Fruit fly (Drosophila melanogaster) whole organism, prepupa: ENCODE measurements around the gene COX6B.

ENCODE experiments used
- Blimp-1 ChIP-seq: fragments of 200-800 bp; sonication (Bioruptor generic); optimal IDR thresholded peaks from 3 replicates; lab custom pipeline; 2017; ENCODE audit warnings: missing biosample characterization, missing genetic modification characterization, mild to moderate bottlenecking, moderate library complexity, missing genetic modification reagents
- CG10631 ChIP-seq: fragments of 200-800 bp; sonication (Bioruptor generic); optimal IDR thresholded peaks from 2 replicates; lab custom pipeline; 2016; ENCODE audit warnings: missing biosample characterization, missing genetic modification characterization
- CG10669 ChIP-seq: fragments of 200-800 bp; sonication (Bioruptor generic); optimal IDR thresholded peaks from 3 replicates; lab custom pipeline; 2018; ENCODE audit warnings: missing biosample characterization, mild to moderate bottlenecking, missing genetic modification characterization, moderate library complexity
- CG11294 ChIP-seq: fragments of 200-800 bp; sonication (Bioruptor generic); IDR thresholded peaks from 2 replicates; pipeline ENCODE4 v1.3.6; 2022; ENCODE audit warnings: missing biosample characterization, missing genetic modification characterization
- CG1621 ChIP-seq: fragments of 200-800 bp; sonication (Bioruptor generic); optimal IDR thresholded peaks from 3 replicates; lab custom pipeline; 2018; ENCODE audit warnings: missing biosample characterization, mild to moderate bottlenecking, missing genetic modification characterization
- CG16779 ChIP-seq: fragments of 200-800 bp; sonication (Bioruptor generic); optimal IDR thresholded peaks from 3 replicates; lab custom pipeline; 2017; ENCODE audit warnings: missing biosample characterization, mild to moderate bottlenecking, missing genetic modification characterization
- CG31627 ChIP-seq: fragments of 200-800 bp; sonication (Bioruptor generic); optimal IDR thresholded peaks from 3 replicates; lab custom pipeline; 2016; ENCODE audit warnings: missing biosample characterization, missing genetic modification characterization
- CG32006 ChIP-seq: fragments of 200-800 bp; sonication (Bioruptor generic); optimal IDR thresholded peaks from 3 replicates; lab custom pipeline; 2017; ENCODE audit warnings: missing biosample characterization, mild to moderate bottlenecking, missing genetic modification characterization
- CG3919 ChIP-seq: fragments of 200-800 bp; sonication (Bioruptor generic); optimal IDR thresholded peaks from 3 replicates; lab custom pipeline; 2016; ENCODE audit warnings: missing biosample characterization, missing genetic modification characterization
- CG4318 ChIP-seq: fragments of 200-800 bp; sonication (Bioruptor generic); optimal IDR thresholded peaks from 3 replicates; lab custom pipeline; 2017; ENCODE audit warnings: missing biosample characterization, mild to moderate bottlenecking, missing genetic modification characterization
- CG6792 ChIP-seq: fragments of 200-800 bp; sonication (Bioruptor generic); optimal IDR thresholded peaks from 3 replicates; lab custom pipeline; 2016; ENCODE audit warnings: missing biosample characterization, missing genetic modification characterization
- CG7368 ChIP-seq: fragments of 200-800 bp; sonication (Bioruptor generic); optimal IDR thresholded peaks from 3 replicates; lab custom pipeline; 2016; ENCODE audit warnings: missing biosample characterization, missing genetic modification characterization
- CG8319 ChIP-seq: fragments of 200-800 bp; sonication (Bioruptor generic); optimal IDR thresholded peaks from 3 replicates; lab custom pipeline; 2016; ENCODE audit warnings: missing biosample characterization, missing genetic modification characterization
- CG9139 ChIP-seq: fragments of 200-800 bp; sonication (Bioruptor generic); optimal IDR thresholded peaks from 3 replicates; lab custom pipeline; 2017; ENCODE audit warnings: missing biosample characterization, mild to moderate bottlenecking, missing genetic modification characterization
- Eip78C ChIP-seq: fragments of 200-800 bp; sonication (Bioruptor generic); peaks from one replicate; lab custom pipeline; 2016; ENCODE audit warnings: missing biosample characterization, missing genetic modification characterization
- Ets96B ChIP-seq: fragments of 200-800 bp; optimal IDR thresholded peaks from 2 replicates; lab custom pipeline; 2019; ENCODE audit warnings: missing biosample characterization, mild to moderate bottlenecking, missing genetic modification characterization, moderate library complexity
- Gug ChIP-seq: fragments of 200-800 bp; sonication (Bioruptor generic); IDR thresholded peaks from 2 replicates; pipeline ENCODE4 v1.3.6; 2022; ENCODE audit warnings: missing biosample characterization, missing genetic modification characterization
- Hr38 ChIP-seq: sonication (Bioruptor generic); optimal IDR thresholded peaks from 2 replicates; lab custom pipeline; 2016; ENCODE audit warnings: missing biosample characterization, missing genetic modification characterization
- Met ChIP-seq: fragments of 200-800 bp; sonication (Bioruptor generic); optimal IDR thresholded peaks from 3 replicates; lab custom pipeline; 2016; ENCODE audit warnings: missing biosample characterization, missing genetic modification characterization
- Smox ChIP-seq: fragments of 200-800 bp; sonication (Bioruptor generic); optimal IDR thresholded peaks from 3 replicates; lab custom pipeline; 2016; ENCODE audit warnings: missing biosample characterization, missing genetic modification characterization
- Sox14 ChIP-seq: fragments of 200-800 bp; sonication (Bioruptor generic); optimal IDR thresholded peaks from 3 replicates; lab custom pipeline; 2016; ENCODE audit warnings: missing biosample characterization, missing genetic modification characterization
- achi ChIP-seq: fragments of 200-800 bp; sonication (Bioruptor generic); optimal IDR thresholded peaks from 3 replicates; lab custom pipeline; 2016; ENCODE audit warnings: missing biosample characterization, missing genetic modification characterization
- cyc ChIP-seq: fragments of 200-800 bp; sonication (Bioruptor generic); optimal IDR thresholded peaks from 3 replicates; lab custom pipeline; 2016; ENCODE audit warnings: missing biosample characterization, missing genetic modification characterization
- dsx ChIP-seq: fragments of 200-800 bp; optimal IDR thresholded peaks from 3 replicates; lab custom pipeline; 2019; ENCODE audit warnings: missing biosample characterization, mild to moderate bottlenecking, missing genetic modification characterization, moderate library complexity; ENCODE audit not compliant: poor library complexity, severe bottlenecking
- esn ChIP-seq: fragments of 200-800 bp; sonication (Bioruptor generic); optimal IDR thresholded peaks from 2 replicates; lab custom pipeline; 2016; ENCODE audit warnings: missing biosample characterization, mild to moderate bottlenecking, missing genetic modification characterization, moderate library complexity
- fd85E ChIP-seq: fragments of 200-800 bp; sonication (Bioruptor generic); optimal IDR thresholded peaks from 3 replicates; lab custom pipeline; 2016; ENCODE audit warnings: missing biosample characterization, missing genetic modification characterization
- fkh ChIP-seq: fragments of 200-800 bp; sonication (Bioruptor generic); optimal IDR thresholded peaks from 3 replicates; lab custom pipeline; 2017; ENCODE audit warnings: missing biosample characterization, mild to moderate bottlenecking, missing genetic modification characterization, moderate library complexity
- lz ChIP-seq: fragments of 200-800 bp; sonication (Bioruptor generic); optimal IDR thresholded peaks from 3 replicates; lab custom pipeline; 2016; ENCODE audit warnings: missing biosample characterization, missing genetic modification characterization
- net ChIP-seq: fragments of 200-800 bp; sonication (Bioruptor generic); optimal IDR thresholded peaks from 3 replicates; lab custom pipeline; 2016; ENCODE audit warnings: missing biosample characterization, missing genetic modification characterization
- pdm3 ChIP-seq: fragments of 200-800 bp; sonication (Bioruptor generic); optimal IDR thresholded peaks from 3 replicates; lab custom pipeline; 2016; ENCODE audit warnings: missing biosample characterization, missing genetic modification characterization
- salr ChIP-seq, 2 experiments: fragments of 200-800 bp; sonication (Bioruptor generic); optimal IDR thresholded peaks; 3 replicates each; lab custom pipeline; 2016 to 2018; ENCODE audit warnings: missing biosample characterization in 2 of 2, missing genetic modification characterization in 2 of 2, mild to moderate bottlenecking in 1 of 2
- spab ChIP-seq: fragments of 200-800 bp; sonication (Bioruptor generic); optimal IDR thresholded peaks from 2 replicates; lab custom pipeline; 2017; ENCODE audit warnings: missing biosample characterization, mild to moderate bottlenecking, missing genetic modification characterization, missing genetic modification reagents
- ss ChIP-seq, 2 experiments: fragments of 200-800 bp; sonication (Bioruptor generic); optimal IDR thresholded peaks; 2 replicates in 1 of 2; 3 replicates in 1 of 2; lab custom pipeline; 2017 to 2018; ENCODE audit warnings: mild to moderate bottlenecking in 2 of 2, missing biosample characterization in 2 of 2, missing genetic modification characterization in 2 of 2, moderate library complexity in 1 of 2
- svp ChIP-seq: fragments of 200-800 bp; sonication (Bioruptor generic); peaks from one replicate; lab custom pipeline; 2016; ENCODE audit warnings: missing biosample characterization, missing genetic modification characterization
- topi ChIP-seq: fragments of 200-800 bp; sonication (Bioruptor generic); optimal IDR thresholded peaks from 3 replicates; lab custom pipeline; 2016; ENCODE audit warnings: missing biosample characterization, missing genetic modification characterization
- vri ChIP-seq: fragments of 200-800 bp; sonication (Bioruptor generic); optimal IDR thresholded peaks from 3 replicates; lab custom pipeline; 2016; ENCODE audit warnings: missing biosample characterization, mild to moderate bottlenecking, missing genetic modification characterization

COX6B gene

DNA sequence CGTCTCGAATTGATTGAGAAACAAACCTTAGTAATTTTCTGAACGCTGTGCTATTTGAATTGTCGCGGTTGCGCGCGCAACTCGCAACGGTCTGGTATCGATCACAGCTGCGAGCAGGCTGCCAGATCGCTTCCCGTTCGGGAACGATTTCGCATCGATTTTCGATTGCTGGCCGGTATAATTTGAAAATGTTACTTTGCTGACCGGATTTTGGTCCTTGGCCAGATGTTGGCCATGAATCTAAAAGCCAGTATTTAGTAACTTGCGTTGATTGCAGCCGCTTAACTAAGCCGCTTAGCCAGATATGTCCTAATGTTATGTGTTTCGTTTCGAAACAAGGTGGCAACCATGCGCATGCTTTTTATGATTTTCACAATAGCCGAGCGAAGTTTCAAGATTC, 4.4 kb upstream of the COX6B start:
- TF ChIP-seq Sox14 (peak; percentile 3), achi (GFP tag; lab: Kevin White, UChicago) (peak; percentile 8), CG7368 (no peak), esn (peak; percentile 2), lz (peak; percentile 8), fkh (GFP tag; lab: Kevin White, UChicago) (no peak), CG32006 (GFP tag; lab: Kevin White, UChicago) (no peak), svp (GFP tag; lab: Kevin White, UChicago) (peak; percentile 36), CG8319 (no peak), CG3919 (no peak), Eip78C (GFP tag; lab: Kevin White, UChicago) (peak; percentile 7), CG1621 (tag; lab: Kevin White, UChicago) (no peak), CG4318 (GFP tag; lab: Kevin White, UChicago) (no peak), CG31627 (GFP tag; lab: Kevin White, UChicago) (peak; percentile 24), fd85E (GFP tag; lab: Kevin White, UChicago) (no peak), cyc (GFP tag; lab: Kevin White, UChicago) (no peak)

DNA sequence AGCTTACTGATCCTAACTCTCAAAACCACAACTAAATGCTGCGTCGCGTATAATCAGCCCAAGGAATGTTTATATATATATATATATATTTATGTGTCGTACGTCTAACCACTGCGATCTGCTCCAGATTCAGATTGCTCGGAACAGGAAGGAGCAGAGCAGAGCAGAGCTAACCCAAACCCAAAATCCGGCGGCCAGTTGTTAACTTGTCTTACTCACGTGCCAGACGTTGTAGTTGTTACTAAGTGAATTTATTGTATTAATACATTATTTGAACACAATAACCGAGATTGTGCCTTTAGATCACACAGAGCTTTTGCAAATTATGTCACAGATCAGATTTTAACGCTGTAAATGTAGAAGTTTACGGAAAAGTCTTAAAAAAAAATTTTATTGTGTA, 3.9 kb upstream of the COX6B start, which contains the start of gene Alr:
Gene Alr, plus strand, starts transcription at position 301 of the 400 bp plus-strand sequence.
- TF ChIP-seq Ets96B (tag; lab: Kevin White, UChicago) (no peak), CG10669 (no peak), CG7368 (no peak), topi (GFP tag; lab: Kevin White, UChicago) (no peak), CG6792 (GFP tag; lab: Kevin White, UChicago) (no peak), Met (no peak), Hr38 (GFP tag; lab: Kevin White, UChicago) (no peak), esn (no peak), Gug (no peak), Smox (no peak), CG16779 (tag; lab: Kevin White, UChicago) (no peak), CG10631 (GFP tag; lab: Kevin White, UChicago) (no peak), salr (GFP tag; optimal IDR thresholded peaks at IDR 0.05; lab: Kevin White, UChicago) (no peak), fd85E (GFP tag; lab: Kevin White, UChicago) (no peak), CG32006 (GFP tag; lab: Kevin White, UChicago) (no peak), CG9139 (GFP tag; lab: Kevin White, UChicago) (no peak), spab (GFP tag; lab: Kevin White, UChicago) (no peak)
- TF ChIP-seq, all 60 proteins: peak for 0

DNA sequence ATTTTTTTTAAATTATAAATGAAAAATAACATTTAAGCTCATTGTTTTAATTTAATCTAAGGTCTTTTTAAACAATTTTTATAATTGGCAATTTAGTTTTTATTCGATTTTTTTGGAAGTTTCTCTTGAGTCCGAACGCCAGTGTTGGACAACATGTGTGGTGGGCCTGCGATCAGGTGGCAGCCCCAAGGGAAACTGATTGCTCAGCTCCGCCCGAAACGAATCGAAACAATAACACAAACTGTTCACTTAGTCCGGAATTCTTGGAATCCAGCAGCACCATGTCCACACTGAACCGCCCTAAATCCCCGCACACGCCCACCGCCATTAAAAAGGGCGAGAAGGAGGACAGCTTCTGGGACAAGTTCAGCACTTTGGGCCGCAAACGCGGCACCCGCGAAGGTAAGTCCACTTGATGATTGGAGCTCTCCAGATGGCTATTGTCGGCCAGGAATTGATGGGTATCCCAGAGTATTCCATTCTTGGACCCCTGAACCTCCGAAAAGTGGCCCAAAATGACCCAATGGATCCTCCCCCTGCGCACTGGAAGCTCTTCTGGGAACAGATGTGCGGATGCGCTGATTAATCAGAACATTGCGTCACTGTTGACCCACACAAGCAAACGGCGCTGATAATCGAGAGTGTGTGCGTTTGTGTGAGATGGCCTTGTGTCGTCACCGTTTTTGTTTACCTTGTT, 1.9 kb upstream of the COX6B start, which contains the start of gene parvin:
Gene parvin, plus strand, starts transcription at position 134 of the 697 bp plus-strand sequence.
- TF ChIP-seq Eip78C (GFP tag; lab: Kevin White, UChicago), result peak; percentile 56
- TF ChIP-seq CG11294, result no peak
- no peak for TF ChIP-seq CG3919
- peak; percentile 66 for TF ChIP-seq vri (GFP tag; lab: Kevin White, UChicago)
- TF ChIP-seq Sox14, result no peak
- peak; percentile 76 for TF ChIP-seq achi (GFP tag; lab: Kevin White, UChicago)

DNA sequence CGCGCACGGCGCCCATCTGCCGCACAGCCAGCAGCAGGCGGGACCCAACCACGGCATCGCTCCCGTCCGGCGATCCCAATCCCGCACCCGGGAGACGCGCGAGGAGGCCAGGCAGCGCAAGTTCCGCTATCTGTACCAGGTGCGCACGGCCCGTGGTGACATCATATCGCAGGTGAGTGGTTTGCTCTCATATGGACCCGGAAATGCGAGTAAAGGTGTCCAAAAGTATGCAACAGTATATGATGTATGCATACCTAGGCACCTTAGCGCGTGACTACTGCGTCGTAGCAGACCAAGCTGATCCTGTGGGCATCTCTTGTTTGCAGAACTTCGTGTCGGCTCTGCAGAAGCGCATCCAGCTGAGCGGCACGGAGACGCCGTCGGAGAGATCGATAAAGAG, 6.3 kb downstream of the COX6B start:
- TF ChIP-seq svp (GFP tag; lab: Kevin White, UChicago) (no peak), CG11294 (no peak), CG6792 (GFP tag; lab: Kevin White, UChicago) (no peak), ss (GFP tag; optimal IDR thresholded peaks at IDR 0.05; lab: Kevin White, UChicago) (no peak), spab (GFP tag; lab: Kevin White, UChicago) (no peak), Met (no peak), salr (GFP tag; optimal IDR thresholded peaks at IDR 0.05; lab: Kevin White, UChicago) (no peak), pdm3 (GFP tag; lab: Kevin White, UChicago) (no peak), dsx (GFP tag; lab: Kevin White, UChicago) (no peak), Blimp-1 (GFP tag; lab: Kevin White, UChicago) (no peak), topi (GFP tag; lab: Kevin White, UChicago) (no peak), fkh (GFP tag; lab: Kevin White, UChicago) (no peak), vri (GFP tag; lab: Kevin White, UChicago) (no peak), CG3919 (no peak), net (GFP tag; lab: Kevin White, UChicago) (no peak)
- TF ChIP-seq, all 60 proteins: peak for 0
